Fruit fly (Drosophila melanogaster) whole organism, wandering third instar larva: ENCODE measurements around the gene CG7156.

Experiments used
- Dif ChIP-seq: fragments of 200-275, 200-300 bp; sonication (Bioruptor generic); optimal IDR thresholded peaks from 2 replicates; lab custom pipeline; 2018; ENCODE audit warnings: missing biosample characterization, missing genetic modification characterization; ENCODE audit not compliant: partially characterized antibody
- Vsx2 ChIP-seq: fragments of 200-300, 225-300 bp; sonication (Bioruptor generic); optimal IDR thresholded peaks from 2 replicates; lab custom pipeline; 2018; ENCODE audit warnings: missing biosample characterization, missing genetic modification characterization; ENCODE audit not compliant: partially characterized antibody

DNA sequence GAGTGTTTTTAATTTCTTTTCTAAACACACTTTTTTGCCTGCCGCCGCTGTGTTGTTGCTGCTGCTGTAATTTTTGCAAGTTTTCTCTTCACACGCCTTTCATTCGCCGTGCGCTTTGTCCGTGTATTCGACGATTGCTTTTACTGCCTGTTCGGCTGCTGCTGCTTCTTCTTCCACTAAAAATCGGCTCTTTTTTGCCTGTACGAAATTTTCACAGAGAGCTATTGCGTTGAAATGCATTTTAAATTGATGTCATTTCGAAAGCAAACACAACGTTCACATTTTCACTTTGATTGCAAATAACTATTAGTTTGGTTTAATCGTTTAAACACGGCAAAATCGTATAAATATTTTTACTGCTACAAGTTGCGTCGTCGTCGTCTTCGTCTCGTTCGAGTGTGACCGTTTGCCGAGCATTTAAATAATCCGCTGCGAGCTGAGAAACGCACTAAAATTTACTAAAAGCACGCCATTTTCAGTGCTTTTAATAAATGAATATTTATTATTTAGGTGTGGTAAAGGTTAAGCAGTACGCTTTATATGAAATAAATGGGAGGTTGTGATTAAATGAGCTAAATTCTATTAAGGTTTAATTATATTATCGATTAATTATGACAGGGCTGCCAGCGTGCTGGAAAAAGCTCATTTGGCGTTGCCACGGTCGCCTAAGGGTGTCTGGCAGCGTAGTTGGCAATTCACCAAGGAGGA is 42.6 kb downstream of the CG7156 start, which contains the start of the genes Ssdp and CG7985:
- peak; percentile 11 for TF ChIP-seq Vsx2 (GFP tag; lab: Kevin White, UChicago)
- TF ChIP-seq Dif (GFP tag; lab: Kevin White, UChicago) = no peak
